Worm (Caenorhabditis elegans): ENCODE measurements around the gene ddp-1.
A peak's percentile ranks its signal among the peaks of the same experiment; 100 is the strongest.

The ddp-1 gene

ce11 chrIII:1905589-1905988 lies 45.9 kb downstream of the ddp-1 start, which contains the start of the genes B0524.6 and pqn-41:
Gene B0524.6, minus strand, starts transcription at chrIII:1905640.
Gene pqn-41, plus strand, starts transcription at chrIII:1905958.
- TF ChIP-seq lin-35 (GFP tag; optimal IDR thresholded peaks at IDR 0.05) (peak in 1 of 3 experiments; percentile 54), athp-1 (tag; optimal IDR thresholded peaks at IDR 0.05) (peak; percentile 47), mcd-1 (GFP tag; IDR thresholded peaks at IDR 0.05) (no peak), F23B12.7 (tag; optimal IDR thresholded peaks at IDR 0.05; ENCODE audit: insufficient read depth) (peak; percentile 67), attf-3 (GFP tag; conservative IDR thresholded peaks at IDR 0.05) (peak; percentile 98), F10E7.11 (tag; optimal IDR thresholded peaks at IDR 0.05) (no peak), hmg-1.2 (GFP tag; IDR thresholded peaks at IDR 0.05) (peak; percentile 8; the same call in 1 of the 2 replicates)
